Worm (Caenorhabditis elegans) whole organism, young adult: ENCODE results near the gene ugt-62.

Experiments
- B0019.2 ChIP-seq: fragments of 200-800 bp; sonication (Bioruptor generic); conservative IDR thresholded peaks from 2 replicates; pipeline ENCODE4 v1.3.6; 2022; ENCODE audit warnings: missing genetic modification reagents, missing genetic modification characterization, missing compliant biosample characterization
- F22D6.2 ChIP-seq: sonication (generic microtip); optimal IDR thresholded peaks from 2 replicates; lab custom pipeline; 2016; ENCODE audit warnings: mild to moderate bottlenecking, missing genetic modification characterization, missing compliant biosample characterization
- ama-1 ChIP-seq, 3 experiments: fragments of 150-350 bp in 1 of 3; sonication (generic microtip) in 2 of 3; optimal IDR thresholded peaks; 2 replicates each; lab custom pipeline; 2014 to 2018; ENCODE audit warnings: missing biosample characterization in 2 of 3, missing genetic modification characterization in 2 of 3, missing genetic modification reagents in 2 of 3
- attf-3 ChIP-seq: fragments of 200-800 bp; sonication (Bioruptor generic); conservative IDR thresholded peaks from 2 replicates; pipeline ENCODE4 v1.3.6; 2022; ENCODE audit warnings: missing genetic modification reagents, missing genetic modification characterization, missing compliant biosample characterization
- die-1 ChIP-seq: sonication (generic microtip); optimal IDR thresholded peaks from 2 replicates; lab custom pipeline; 2016; ENCODE audit warnings: missing genotype, mild to moderate bottlenecking, missing genetic modification characterization, missing compliant biosample characterization
- ets-4 ChIP-seq: fragments of 200-800 bp; sonication (Bioruptor generic); optimal IDR thresholded peaks from 2 replicates; lab custom pipeline; 2018; ENCODE audit warnings: mild to moderate bottlenecking, missing genetic modification characterization, missing compliant biosample characterization
- fkh-3 ChIP-seq: sonication (generic microtip); optimal IDR thresholded peaks from 2 replicates; lab custom pipeline; 2016; ENCODE audit warnings: mild to moderate bottlenecking, missing genetic modification characterization, missing compliant biosample characterization
- mel-28 ChIP-seq: sonication (generic microtip); optimal IDR thresholded peaks from 2 replicates; lab custom pipeline; 2016; ENCODE audit warnings: borderline replicate concordance, mild to moderate bottlenecking, missing genetic modification characterization, missing compliant biosample characterization
- nfya-1 ChIP-seq: sonication (generic microtip); optimal IDR thresholded peaks from 2 replicates; lab custom pipeline; 2017; ENCODE audit warnings: antibody characterized with exemption, missing compliant biosample characterization, missing genetic modification characterization, borderline replicate concordance; ENCODE audit not compliant: insufficient read depth
- sdz-38 ChIP-seq: sonication (generic microtip); optimal IDR thresholded peaks from 2 replicates; lab custom pipeline; 2016; ENCODE audit warnings: missing genotype, missing genetic modification characterization, missing compliant biosample characterization
- snpc-4 ChIP-seq, 5 experiments: fragments of 150-350 bp in 1 of 5; sonication (generic microtip) in 4 of 5; optimal IDR thresholded peaks; 2 replicates each; lab custom pipeline; 2014 to 2018; ENCODE audit warnings: missing genetic modification characterization in 5 of 5, missing biosample characterization in 3 of 5, antibody characterized with exemption in 2 of 5, mild to moderate bottlenecking in 2 of 5, missing compliant biosample characterization in 2 of 5, missing genotype in 2 of 5, moderate library complexity in 2 of 5, missing genetic modification reagents in 1 of 5
- sptf-2 ChIP-seq: fragments of 200-800 bp; sonication (Bioruptor generic); optimal IDR thresholded peaks from 2 replicates; lab custom pipeline; 2018; ENCODE audit warnings: mild to moderate bottlenecking, missing genetic modification characterization, missing compliant biosample characterization
- tbx-9 ChIP-seq: sonication (generic microtip); optimal IDR thresholded peaks from 2 replicates; lab custom pipeline; 2016; ENCODE audit warnings: borderline replicate concordance, missing genetic modification characterization, inconsistent platforms, missing compliant biosample characterization
- unc-62 ChIP-seq: fragments of 150-350 bp; optimal IDR thresholded peaks from 2 replicates; lab custom pipeline; 2014; ENCODE audit warnings: missing biosample characterization, missing genetic modification reagents, missing genetic modification characterization

DNA sequence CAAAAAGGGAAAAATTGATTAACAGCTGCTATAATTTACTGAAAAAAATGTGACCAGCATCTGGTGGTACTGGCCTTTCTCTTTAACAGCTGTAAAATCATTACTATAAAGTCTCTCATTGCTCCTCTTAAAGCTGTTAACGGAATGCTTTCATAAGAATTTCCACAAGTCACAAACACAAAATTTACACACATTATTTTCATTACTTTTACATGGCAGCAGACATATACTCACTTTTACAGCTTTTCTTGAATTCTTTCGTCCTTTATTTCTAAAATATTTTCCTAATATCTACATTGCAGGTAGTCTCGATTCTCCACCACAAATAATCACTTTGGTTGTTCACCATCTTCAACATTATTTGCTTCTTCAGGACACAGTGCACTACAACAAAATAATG is 12.9 kb upstream of the ugt-62 start, which contains the start of gene imph-1:
- TF ChIP-seq ets-4 (no peak), fkh-3 (tag; lab: Kevin White, UChicago) (no peak), unc-62 (GFP tag; lab: Kevin White, UChicago) (no peak), attf-3 (no peak), nfya-1 (tag; lab: Kevin White, UChicago) (no peak), F22D6.2 (tag; lab: Kevin White, UChicago) (no peak), tbx-9 (tag; lab: Kevin White, UChicago) (no peak), mel-28 (tag; lab: Kevin White, UChicago) (no peak), sdz-38 (tag; lab: Kevin White, UChicago) (no peak), B0019.2 (no peak), snpc-4 (GFP tag; optimal IDR thresholded peaks at IDR 0.05; lab: Kevin White, UChicago) (no peak), snpc-4 (tag; optimal IDR thresholded peaks at IDR 0.05; lab: Kevin White, UChicago) (no peak), ama-1 (optimal IDR thresholded peaks at IDR 0.05; lab: Kevin White, UChicago) (no peak), ama-1 (GFP tag; optimal IDR thresholded peaks at IDR 0.05; lab: Kevin White, UChicago) (no peak), die-1 (no peak), sptf-2 (GFP tag; lab: Kevin White, UChicago) (no peak)
